Worm (Caenorhabditis elegans) whole organism, young adult: ENCODE data around the gene str-94.

Experiments used
- B0035.1 ChIP-seq: sonication (generic microtip); optimal IDR thresholded peaks from 2 replicates; lab custom pipeline; 2016; ENCODE audit warnings: missing genetic modification characterization, mild to moderate bottlenecking, missing compliant biosample characterization, missing genotype, missing genetic modification reagents
- F23B12.7 ChIP-seq: sonication (generic microtip); optimal IDR thresholded peaks from 2 replicates; lab custom pipeline; 2017; ENCODE audit warnings: missing genetic modification characterization, mild to moderate bottlenecking, missing compliant biosample characterization, antibody characterized with exemption, moderate library complexity; ENCODE audit not compliant: insufficient read depth
- F52B5.7 ChIP-seq: sonication (generic microtip); optimal IDR thresholded peaks from 2 replicates; lab custom pipeline; 2016; ENCODE audit warnings: mild to moderate bottlenecking, missing genetic modification characterization, missing compliant biosample characterization
- F57A8.1 ChIP-seq: fragments of 200-800 bp; sonication (Bioruptor generic); optimal IDR thresholded peaks from 2 replicates; lab custom pipeline; 2018; ENCODE audit warnings: mild to moderate bottlenecking, missing genetic modification characterization, moderate library complexity, missing compliant biosample characterization
- T26A5.8 ChIP-seq: sonication (generic microtip); optimal IDR thresholded peaks from 2 replicates; lab custom pipeline; 2016; ENCODE audit warnings: missing genetic modification characterization, missing compliant biosample characterization
- Y56A3A.18 ChIP-seq: fragments of 200-800 bp; sonication (Bioruptor generic); IDR thresholded peaks from 2 replicates; pipeline ENCODE4 v1.3.6; 2022; ENCODE audit warnings: missing genetic modification reagents, missing genetic modification characterization, missing compliant biosample characterization
- Y67H2A.10 ChIP-seq: fragments of 200-800 bp; sonication (Bioruptor generic); conservative IDR thresholded peaks from 2 replicates; pipeline ENCODE4 v1.3.6; 2022; ENCODE audit warnings: missing genetic modification reagents, missing genetic modification characterization, missing compliant biosample characterization
- Y95B8A.8 ChIP-seq: fragments of 200-800 bp; sonication (Bioruptor generic); IDR thresholded peaks from 2 replicates; pipeline ENCODE4 v1.3.6; 2022; ENCODE audit warnings: missing genetic modification reagents, missing genetic modification characterization, missing compliant biosample characterization
- ZK185.1 ChIP-seq: sonication (generic microtip); optimal IDR thresholded peaks from 2 replicates; lab custom pipeline; 2016; ENCODE audit warnings: mild to moderate bottlenecking, missing genetic modification characterization, missing compliant biosample characterization; ENCODE audit not compliant: poor library complexity, severe bottlenecking
- aptf-2 ChIP-seq: fragments of 200-800 bp; sonication (Bioruptor generic); conservative IDR thresholded peaks from 2 replicates; pipeline ENCODE4 v1.3.6; 2022; ENCODE audit warnings: missing genetic modification reagents, missing genetic modification characterization, missing compliant biosample characterization
- attf-3 ChIP-seq: fragments of 200-800 bp; sonication (Bioruptor generic); conservative IDR thresholded peaks from 2 replicates; pipeline ENCODE4 v1.3.6; 2022; ENCODE audit warnings: missing genetic modification reagents, missing genetic modification characterization, missing compliant biosample characterization
- cebp-2 ChIP-seq: fragments of 200-800 bp; sonication (Bioruptor generic); IDR thresholded peaks from 2 replicates; pipeline ENCODE4 v1.3.6; 2022; ENCODE audit warnings: missing genetic modification characterization, missing compliant biosample characterization
- ceh-58 ChIP-seq: fragments of 200-800 bp; sonication (Bioruptor generic); IDR thresholded peaks from 2 replicates; pipeline ENCODE4 v1.3.6; 2022; ENCODE audit warnings: missing genetic modification characterization, missing compliant biosample characterization
- dpff-1 ChIP-seq: sonication (generic microtip); optimal IDR thresholded peaks from 2 replicates; lab custom pipeline; 2017; ENCODE audit warnings: mild to moderate bottlenecking, missing genetic modification characterization, missing compliant biosample characterization
- ekl-4 ChIP-seq: fragments of 200-800 bp; sonication (Bioruptor generic); IDR thresholded peaks from 2 replicates; pipeline ENCODE4 v1.3.6; 2022; ENCODE audit warnings: missing genetic modification reagents, missing genetic modification characterization, missing compliant biosample characterization
- gei-17 ChIP-seq: fragments of 200-800 bp; sonication (Bioruptor generic); optimal IDR thresholded peaks from 2 replicates; lab custom pipeline; 2018; ENCODE audit warnings: mild to moderate bottlenecking, missing genetic modification characterization, missing compliant biosample characterization
- him-1 ChIP-seq: sonication (generic microtip); optimal IDR thresholded peaks from 2 replicates; lab custom pipeline; 2016; ENCODE audit warnings: missing genotype, missing genetic modification reagents, missing genetic modification characterization, missing compliant biosample characterization
- let-607 ChIP-seq, 2 experiments: fragments of 200-800 bp in 1 of 2; sonication (Bioruptor generic) in 1 of 2; sonication (generic microtip) in 1 of 2; optimal IDR thresholded peaks; 2 replicates each; lab custom pipeline; 2016 to 2018; ENCODE audit warnings: mild to moderate bottlenecking in 2 of 2, missing compliant biosample characterization in 2 of 2, missing genetic modification characterization in 2 of 2, moderate library complexity in 2 of 2, missing genotype in 1 of 2
- lin-35 ChIP-seq, 3 experiments: fragments of 150-350 bp in 2 of 3; sonication (generic microtip) in 1 of 3; optimal IDR thresholded peaks; 2 replicates each; lab custom pipeline; 2014 to 2018; ENCODE audit warnings: missing biosample characterization in 3 of 3, missing genetic modification characterization in 3 of 3, missing genetic modification reagents in 3 of 3
- lin-54 ChIP-seq: fragments of 200-800 bp; sonication (Bioruptor generic); optimal IDR thresholded peaks from 2 replicates; lab custom pipeline; 2018; ENCODE audit warnings: mild to moderate bottlenecking, missing genetic modification characterization, missing compliant biosample characterization
- lir-1 ChIP-seq: fragments of 200-800 bp; sonication (Bioruptor generic); conservative IDR thresholded peaks from 2 replicates; pipeline ENCODE4 v1.3.6; 2022; ENCODE audit warnings: missing genetic modification reagents, missing genetic modification characterization, missing compliant biosample characterization
- mxl-1 ChIP-seq: sonication (generic microtip); optimal IDR thresholded peaks from 2 replicates; lab custom pipeline; 2016; ENCODE audit warnings: missing genetic modification characterization, missing compliant biosample characterization
- nhr-120 ChIP-seq: fragments of 200-800 bp; sonication (Bioruptor generic); IDR thresholded peaks from 2 replicates; pipeline ENCODE4 v1.3.6; 2022; ENCODE audit warnings: missing genetic modification characterization, missing compliant biosample characterization
- nhr-80 ChIP-seq: sonication (generic microtip); optimal IDR thresholded peaks from 2 replicates; lab custom pipeline; 2016; ENCODE audit warnings: missing genetic modification characterization, missing compliant biosample characterization
- pbrm-1 ChIP-seq: fragments of 200-800 bp; sonication (Bioruptor generic); IDR thresholded peaks from 2 replicates; pipeline ENCODE4 v1.3.6; 2022; ENCODE audit warnings: missing genetic modification reagents, missing genetic modification characterization, missing compliant biosample characterization
- snpc-3.4 ChIP-seq: sonication (generic microtip); optimal IDR thresholded peaks from 2 replicates; lab custom pipeline; 2017; ENCODE audit warnings: missing genetic modification characterization, mild to moderate bottlenecking, missing compliant biosample characterization, antibody characterized with exemption, moderate library complexity, missing genotype, missing genetic modification reagents
- snpc-4 ChIP-seq, 5 experiments: fragments of 150-350 bp in 1 of 5; sonication (generic microtip) in 4 of 5; optimal IDR thresholded peaks; 2 replicates each; lab custom pipeline; 2014 to 2018; ENCODE audit warnings: missing genetic modification characterization in 5 of 5, missing biosample characterization in 3 of 5, antibody characterized with exemption in 2 of 5, mild to moderate bottlenecking in 2 of 5, missing compliant biosample characterization in 2 of 5, missing genotype in 2 of 5, moderate library complexity in 2 of 5, missing genetic modification reagents in 1 of 5
- sptf-2 ChIP-seq: fragments of 200-800 bp; sonication (Bioruptor generic); optimal IDR thresholded peaks from 2 replicates; lab custom pipeline; 2018; ENCODE audit warnings: mild to moderate bottlenecking, missing genetic modification characterization, missing compliant biosample characterization
- tbp1 ChIP-seq: fragments of 200-800 bp; sonication (Bioruptor generic); optimal IDR thresholded peaks from 2 replicates; lab custom pipeline; 2018; ENCODE audit warnings: mild to moderate bottlenecking, missing genetic modification characterization, missing compliant biosample characterization
- unc-130 ChIP-seq: sonication (generic microtip); optimal IDR thresholded peaks from 2 replicates; lab custom pipeline; 2016; ENCODE audit warnings: missing genetic modification reagents, missing genetic modification characterization, missing compliant biosample characterization
- unc-62 ChIP-seq: fragments of 150-350 bp; optimal IDR thresholded peaks from 2 replicates; lab custom pipeline; 2014; ENCODE audit warnings: missing biosample characterization, missing genetic modification reagents, missing genetic modification characterization
- ztf-18 ChIP-seq: sonication (generic microtip); optimal IDR thresholded peaks from 2 replicates; lab custom pipeline; 2016; ENCODE audit warnings: missing genotype, mild to moderate bottlenecking, missing genetic modification characterization, missing compliant biosample characterization

str-94 gene

DNA sequence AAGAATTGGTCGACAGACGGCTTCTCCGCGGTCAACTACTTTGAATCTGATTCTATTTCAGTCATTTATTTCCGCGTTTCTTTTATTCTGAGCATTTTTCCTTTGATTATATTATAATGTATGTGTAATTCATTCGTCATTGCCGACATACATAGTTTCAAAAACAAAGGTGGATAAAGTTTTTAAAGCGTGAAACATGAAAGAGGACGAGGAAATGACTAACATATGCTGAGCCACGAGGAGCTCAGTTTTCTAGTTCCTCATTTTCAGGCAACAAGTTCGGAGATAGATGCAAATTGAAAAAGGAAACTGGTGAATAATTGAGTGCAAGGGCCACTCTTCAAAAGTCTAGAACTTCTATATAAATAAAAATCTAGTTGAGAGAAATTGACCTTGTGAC, 19.1 kb upstream of the str-94 start:
- TF ChIP-seq tbp1 (GFP tag; lab: Kevin White, UChicago) = no peak

DNA sequence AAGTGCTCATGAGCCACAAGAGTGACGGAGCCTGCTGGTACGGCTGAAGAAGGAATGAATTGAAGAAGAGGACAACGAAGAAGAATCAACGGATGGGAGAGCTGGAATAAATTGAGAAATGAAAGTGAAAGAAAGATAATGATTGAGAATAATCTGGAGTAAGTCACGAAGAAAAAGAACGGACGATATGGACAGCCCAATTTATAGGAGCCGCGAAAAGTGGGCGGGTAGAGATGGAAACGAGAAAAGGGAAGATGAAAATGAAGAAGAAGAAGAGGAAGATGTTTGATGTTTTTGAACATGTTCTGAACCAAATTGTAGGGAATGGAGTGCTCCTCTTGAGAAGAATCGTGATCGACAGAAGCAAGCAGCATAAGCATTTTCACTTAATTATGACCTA, 17.3 kb upstream of the str-94 start, which contains the start of gene slc-17.7:
Gene slc-17.7 (minus strand): TSS at position 101 of the 400 bp plus-strand sequence.
- TF ChIP-seq pbrm-1 (GFP tag; lab: Robert Waterston, UW) = no peak
- no peak for TF ChIP-seq mxl-1 (tag; lab: Kevin White, UChicago)
- no peak for TF ChIP-seq lin-54 (GFP tag; lab: Kevin White, UChicago)
- TF ChIP-seq sptf-2 (GFP tag; lab: Kevin White, UChicago) = no peak
- no peak for TF ChIP-seq Y56A3A.18 (GFP tag; lab: Robert Waterston, UW)
- no peak for TF ChIP-seq ztf-18
- no peak for TF ChIP-seq ZK185.1 (tag; lab: Kevin White, UChicago)
- no peak for TF ChIP-seq Y67H2A.10 (GFP tag; lab: Robert Waterston, UW)

DNA sequence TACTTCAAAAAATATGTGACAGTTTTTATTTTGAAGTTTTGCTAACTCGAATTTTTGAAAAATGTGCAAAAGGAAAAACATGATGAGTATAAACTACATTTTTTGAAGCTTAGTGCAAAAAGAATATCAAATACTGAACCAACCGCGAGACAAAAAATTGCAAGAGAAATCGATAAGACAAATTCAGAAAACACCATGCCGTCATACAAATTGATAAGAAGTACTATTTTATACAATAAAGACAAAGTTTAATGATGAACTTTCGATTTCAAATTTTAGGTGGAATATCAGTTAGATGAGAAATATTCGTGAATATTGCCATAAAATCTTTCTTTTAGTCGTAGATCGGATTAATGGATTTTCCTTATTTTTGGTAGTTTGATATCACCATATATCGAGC, 13.6 kb upstream of the str-94 start:
- no peak for TF ChIP-seq attf-3 (GFP tag; lab: Robert Waterston, UW)
- peak; percentile 10 for TF ChIP-seq nhr-80 (tag; lab: Kevin White, UChicago)

DNA sequence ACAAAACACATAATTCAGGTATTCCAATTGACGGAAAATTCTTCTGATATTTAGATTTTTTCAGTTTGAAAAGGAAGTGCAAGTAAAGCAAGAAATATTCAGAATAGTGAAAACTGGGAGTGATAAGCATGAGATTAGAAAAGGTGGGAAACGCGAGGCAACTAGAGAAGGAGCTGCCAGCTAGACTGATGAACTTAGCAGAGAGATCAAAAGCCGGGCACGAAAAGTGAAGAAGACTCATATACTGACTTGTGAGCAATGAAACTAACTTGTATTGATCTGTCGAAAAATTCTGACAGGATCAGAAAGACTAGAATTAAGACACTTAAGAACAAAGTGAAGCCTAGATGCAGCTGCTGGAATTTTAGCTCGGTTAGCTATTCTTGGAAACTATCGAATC, 12.4 kb upstream of the str-94 start, which contains the start of gene nhr-36:
Gene nhr-36 (minus strand): TSS at position 101 of the 400 bp plus-strand sequence.
- TF ChIP-seq unc-130 (GFP tag; lab: Kevin White, UChicago) (no peak), T26A5.8 (tag; lab: Kevin White, UChicago) (no peak), ekl-4 (GFP tag; lab: Robert Waterston, UW) (no peak), snpc-4 (GFP tag; optimal IDR thresholded peaks at IDR 0.05; lab: Kevin White, UChicago) (no peak), snpc-4 (tag; optimal IDR thresholded peaks at IDR 0.05; lab: Kevin White, UChicago) (no peak), snpc-3.4 (tag; lab: Kevin White, UChicago) (no peak), lin-35 (GFP tag; optimal IDR thresholded peaks at IDR 0.05; lab: Kevin White, UChicago) (no peak), aptf-2 (GFP tag; lab: Robert Waterston, UW) (no peak), ceh-58 (GFP tag; lab: Robert Waterston, UW) (no peak), unc-62 (GFP tag; lab: Kevin White, UChicago) (no peak), dpff-1 (tag; lab: Kevin White, UChicago) (no peak)

DNA sequence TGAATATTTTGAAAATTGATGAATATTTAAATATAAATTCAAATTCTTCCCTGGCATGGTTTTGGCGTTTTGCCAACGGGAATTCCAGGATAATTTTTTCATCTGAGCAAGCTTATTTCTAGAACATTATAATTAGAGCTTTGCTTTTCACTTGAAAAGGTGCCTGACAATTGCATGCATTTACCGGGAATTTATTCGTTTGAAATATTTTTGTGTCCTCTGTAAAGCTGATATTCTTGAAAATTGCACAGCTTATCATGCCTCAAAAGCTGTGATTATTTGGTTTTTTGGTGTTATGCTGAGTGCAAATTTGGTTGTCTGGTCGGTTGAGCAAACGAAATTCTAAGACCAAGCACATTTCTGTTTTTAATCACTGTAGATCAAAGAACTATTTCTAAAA, 11.3 kb upstream of the str-94 start:
- TF ChIP-seq Y95B8A.8 (GFP tag; lab: Robert Waterston, UW) (no peak), F57A8.1 (GFP tag; lab: Kevin White, UChicago) (no peak), nhr-120 (GFP tag; lab: Robert Waterston, UW) (no peak), F52B5.7 (tag; lab: Kevin White, UChicago) (no peak), aptf-2 (GFP tag; lab: Robert Waterston, UW) (no peak), F23B12.7 (no peak), cebp-2 (GFP tag; lab: Robert Waterston, UW) (no peak), B0035.1 (no peak), gei-17 (GFP tag; lab: Kevin White, UChicago) (no peak), him-1 (tag; lab: Kevin White, UChicago) (no peak), ekl-4 (GFP tag; lab: Robert Waterston, UW) (no peak), lir-1 (GFP tag; lab: Robert Waterston, UW) (no peak), let-607 (tag; optimal IDR thresholded peaks at IDR 0.05; lab: Kevin White, UChicago) (no peak)
